Fruit fly (Drosophila melanogaster) S2 (cell line): ENCODE measurements around the gene CG32237.

ENCODE experiments used
- CG8478 ChIP-seq: fragments of >200 bp; optimal IDR thresholded peaks from 2 replicates; lab custom pipeline; 2018
- CTCF ChIP-seq, 2 experiments: fragments of >200 bp; optimal IDR thresholded peaks; 2 replicates each; lab custom pipeline; 2018

DNA sequence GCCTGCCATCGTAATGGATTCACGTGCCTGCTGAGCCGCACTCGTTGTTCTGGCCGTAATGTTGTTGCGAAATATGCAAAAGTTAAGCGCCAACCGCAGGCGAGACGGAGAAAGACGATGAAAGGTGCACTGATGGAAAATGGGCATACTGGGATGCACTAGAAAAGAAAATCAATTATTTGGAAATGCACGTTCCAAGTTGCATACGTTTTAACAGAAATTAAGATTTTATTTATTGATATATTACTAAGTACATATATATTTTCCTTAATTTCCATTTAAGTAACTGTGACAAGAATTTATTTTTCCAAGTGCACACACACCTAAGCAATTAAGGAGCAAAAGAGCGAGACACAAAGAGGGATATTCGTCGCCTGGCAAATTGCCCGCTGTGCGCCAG is 17.3 kb downstream of the CG32237 start:
- no peak for TF ChIP-seq CG8478 (lab: Kevin White, UChicago)
- TF ChIP-seq CTCF (optimal IDR thresholded peaks at IDR 0.05; lab: Kevin White, UChicago) = no peak
